Worm (Caenorhabditis elegans): ENCODE results near the gene ZC190.2.
A peak's percentile ranks its signal among the peaks of the same experiment; 100 is the strongest.

The ZC190.2 gene

DNA sequence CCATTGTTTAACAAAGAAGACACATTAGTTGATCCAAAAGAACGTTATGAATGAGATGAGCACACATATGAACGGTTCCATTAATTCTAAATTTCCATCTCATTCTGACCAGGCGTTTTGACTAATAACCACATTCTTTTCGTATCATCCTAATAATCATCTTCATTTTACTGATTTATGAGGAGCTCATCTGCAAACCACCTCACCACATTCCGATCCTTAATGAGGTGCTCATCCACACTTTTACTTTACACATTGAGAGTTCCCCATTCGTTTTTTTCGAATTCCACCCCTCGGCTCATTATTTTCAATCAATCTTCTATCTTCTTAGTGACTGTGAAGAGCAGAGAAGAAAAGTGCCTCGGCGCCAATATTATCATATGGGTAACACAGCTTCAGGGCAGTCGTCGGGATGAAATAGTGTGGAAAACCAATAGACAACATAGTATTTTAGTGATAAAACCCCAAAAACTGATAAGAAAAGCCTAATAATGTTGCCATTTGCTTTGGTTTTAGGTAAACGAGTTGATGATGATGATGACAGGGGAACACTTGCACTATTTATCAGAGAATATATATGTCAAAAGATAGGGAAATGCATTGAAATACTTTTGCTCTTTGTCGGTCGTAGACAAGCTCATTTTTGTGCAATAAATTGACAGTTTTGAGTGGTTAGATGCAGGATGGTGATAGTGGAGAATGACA, 30.0 kb upstream of the ZC190.2 start:
- TF ChIP-seq lin-29 (GFP tag; IDR thresholded peaks at IDR 0.05) (no peak), saeg-2 (GFP tag; IDR thresholded peaks at IDR 0.05) (0 out of 2 replicates have a peak, but pooled peaks have one; percentile 40), ZK546.5 (tag; optimal IDR thresholded peaks at IDR 0.05) (no peak), skn-1 (tag; optimal IDR thresholded peaks at IDR 0.05) (no peak), nhr-111 (GFP tag; optimal IDR thresholded peaks at IDR 0.05) (no peak), egl-43 (GFP tag; IDR thresholded peaks at IDR 0.05) (no peak), php-3 (GFP tag; IDR thresholded peaks at IDR 0.05) (peak; percentile 99), egl-27 (tag; optimal IDR thresholded peaks at IDR 0.05) (no peak), lin-15B (tag; optimal IDR thresholded peaks at IDR 0.05) (no peak), ceh-82 (tag; optimal IDR thresholded peaks at IDR 0.05) (no peak), ceh-20 (GFP tag; IDR thresholded peaks at IDR 0.05) (peak; percentile 78), daf-16 (GFP tag; optimal IDR thresholded peaks at IDR 0.05) (peak in 1 of 2 experiments; percentile 94), daf-16 (tag; optimal IDR thresholded peaks at IDR 0.05) (peak; percentile 99), aly-2 (tag; optimal IDR thresholded peaks at IDR 0.05) (no peak), nhr-77 (tag; optimal IDR thresholded peaks at IDR 0.05) (peak; percentile 88), jun-1 (tag; optimal IDR thresholded peaks at IDR 0.05) (peak; percentile 64), nhr-48 (tag; optimal IDR thresholded peaks at IDR 0.05) (peak; percentile 94), lim-7 (GFP tag; IDR thresholded peaks at IDR 0.05) (no peak), T20F7.1 (GFP tag; optimal IDR thresholded peaks at IDR 0.05) (peak; percentile 73), D1046.2 (GFP tag; IDR thresholded peaks at IDR 0.05) (no peak), lin-39 (tag; optimal IDR thresholded peaks at IDR 0.05) (no peak), nhr-28 (tag; optimal IDR thresholded peaks at IDR 0.05) (peak; percentile 77), daf-12 (tag; optimal IDR thresholded peaks at IDR 0.05) (no peak), rbr-2 (tag; optimal IDR thresholded peaks at IDR 0.05) (no peak), fkh-10 (GFP tag; optimal IDR thresholded peaks at IDR 0.05) (no peak), ces-1 (GFP tag; optimal IDR thresholded peaks at IDR 0.05) (no peak), cey-2 (tag; optimal IDR thresholded peaks at IDR 0.05; ENCODE audit: borderline replicate concordance, insufficient read depth) (peak; percentile 74), zfp-3 (GFP tag; conservative IDR thresholded peaks at IDR 0.05) (no peak), nhr-25 (tag; optimal IDR thresholded peaks at IDR 0.05; ENCODE audit: borderline replicate concordance, insufficient read depth) (no peak), spr-3 (GFP tag; optimal IDR thresholded peaks at IDR 0.05) (no peak), sdz-12 (GFP tag; optimal IDR thresholded peaks at IDR 0.05) (no peak), nhr-41 (GFP tag; IDR thresholded peaks at IDR 0.05) (peak; percentile 78; the same call in 1 of the 2 replicates), Y75B8A.6 (GFP tag; IDR thresholded peaks at IDR 0.05) (no peak), attf-4 (tag; optimal IDR thresholded peaks at IDR 0.05) (no peak), ztf-7 (tag; optimal IDR thresholded peaks at IDR 0.05) (no peak), pha-4 (GFP tag; IDR thresholded peaks at IDR 0.05) (peak; percentile 85; the same call in 1 of the 2 replicates), pha-4 (tag; optimal IDR thresholded peaks at IDR 0.05) (peak; percentile 23), set-16 (GFP tag; IDR thresholded peaks at IDR 0.05) (no peak), F49E8.2 (tag; optimal IDR thresholded peaks at IDR 0.05; ENCODE audit: borderline replicate concordance) (no peak), daf-8 (GFP tag; IDR thresholded peaks at IDR 0.05) (no peak), hmg-1.1 (GFP tag; IDR thresholded peaks at IDR 0.05) (no peak), F26F4.8 (GFP tag; conservative IDR thresholded peaks at IDR 0.05) (no peak), hlh-30 (tag; optimal IDR thresholded peaks at IDR 0.05; ENCODE audit: insufficient read depth) (peak; percentile 40), nhr-10 (tag; optimal IDR thresholded peaks at IDR 0.05) (peak; percentile 55), tra-1 (GFP tag; IDR thresholded peaks at IDR 0.05) (peak; percentile 99), lin-13 (GFP tag; optimal IDR thresholded peaks at IDR 0.05) (no peak), daf-19 (GFP tag; conservative IDR thresholded peaks at IDR 0.05) (no peak), madf-9 (GFP tag; conservative IDR thresholded peaks at IDR 0.05) (no peak), lin-1 (GFP tag; IDR thresholded peaks at IDR 0.05) (peak; percentile 93; the same call in 1 of the 2 replicates), F44E2.7 (GFP tag; IDR thresholded peaks at IDR 0.05) (no peak), ceh-62 (tag; optimal IDR thresholded peaks at IDR 0.05) (no peak)
